Fruit fly (Drosophila melanogaster) whole organism, embryonic: ENCODE data around the gene Tep1.
A peak's percentile ranks its signal among the peaks of the same experiment; 100 is the strongest.

Experiments used
- CG10209 ChIP-seq: fragments of 200-800 bp; sonication (Bioruptor generic); optimal IDR thresholded peaks from 3 replicates; lab custom pipeline; 2017; ENCODE audit warnings: missing biosample characterization, mild to moderate bottlenecking, missing genetic modification characterization, missing genetic modification reagents
- CG10654 ChIP-seq: fragments of 200-800 bp; sonication (Bioruptor generic); optimal IDR thresholded peaks from 2 replicates; lab custom pipeline; 2016; ENCODE audit warnings: missing biosample characterization, missing genetic modification characterization
- CG11504 ChIP-seq: fragments of 200-800 bp; sonication (Bioruptor generic); optimal IDR thresholded peaks from 3 replicates; lab custom pipeline; 2019; ENCODE audit warnings: missing biosample characterization, mild to moderate bottlenecking, missing genetic modification characterization, moderate library complexity
- CG12391 ChIP-seq: fragments of 200-800 bp; sonication (Bioruptor generic); optimal IDR thresholded peaks from 3 replicates; lab custom pipeline; 2018; ENCODE audit warnings: missing biosample characterization, mild to moderate bottlenecking, missing genetic modification characterization, moderate library complexity
- CG12744 ChIP-seq: fragments of 200-800 bp; sonication (Bioruptor generic); optimal IDR thresholded peaks from 2 replicates; lab custom pipeline; 2016; ENCODE audit warnings: missing biosample characterization, missing genetic modification characterization
- CG13624 ChIP-seq: fragments of 200-800 bp; sonication (Bioruptor generic); optimal IDR thresholded peaks from 2 replicates; lab custom pipeline; 2016; ENCODE audit warnings: missing biosample characterization, missing genetic modification characterization
- CG14441 ChIP-seq: fragments of 200-800 bp; sonication (Bioruptor generic); IDR thresholded peaks from 2 replicates; pipeline ENCODE4 v1.3.6; 2022; ENCODE audit warnings: missing biosample characterization, missing genetic modification characterization
- CG15696 ChIP-seq: fragments of 200-800 bp; sonication (Bioruptor generic); optimal IDR thresholded peaks from 2 replicates; lab custom pipeline; 2019; ENCODE audit warnings: missing biosample characterization, mild to moderate bottlenecking, missing genetic modification characterization, moderate library complexity
- CG16779 ChIP-seq: fragments of 200-800 bp; sonication (Bioruptor generic); IDR thresholded peaks from 2 replicates; pipeline ENCODE4 v1.3.6; 2022; ENCODE audit warnings: missing biosample characterization, missing genetic modification characterization
- CG2678 ChIP-seq: fragments of 200-800 bp; sonication (Bioruptor generic); optimal IDR thresholded peaks from 3 replicates; lab custom pipeline; 2019; ENCODE audit warnings: missing biosample characterization, mild to moderate bottlenecking, missing genetic modification characterization, moderate library complexity
- CG30020 ChIP-seq: fragments of 200-800 bp; optimal IDR thresholded peaks from 2 replicates; lab custom pipeline; 2019; ENCODE audit warnings: missing biosample characterization, mild to moderate bottlenecking, missing genetic modification characterization, moderate library complexity
- CG31224 ChIP-seq: fragments of 200-800 bp; sonication (Bioruptor generic); IDR thresholded peaks from 2 replicates; pipeline ENCODE4 v1.3.6; 2022; ENCODE audit warnings: missing biosample characterization, missing genetic modification characterization
- CG32532 ChIP-seq: fragments of 200-800 bp; sonication (Bioruptor generic); IDR thresholded peaks from 2 replicates; pipeline ENCODE4 v1.3.6; 2022; ENCODE audit warnings: missing biosample characterization, missing genetic modification characterization
- CG34224 ChIP-seq: fragments of 200-800 bp; sonication (Bioruptor generic); IDR thresholded peaks from 3 replicates; pipeline ENCODE4 v1.3.6; 2022; ENCODE audit warnings: missing biosample characterization, missing genetic modification characterization; ENCODE audit not compliant: partially characterized antibody
- CG4707 ChIP-seq: fragments of 200-800 bp; sonication (Bioruptor generic); optimal IDR thresholded peaks from 2 replicates; lab custom pipeline; 2018; ENCODE audit warnings: missing biosample characterization, mild to moderate bottlenecking, missing genetic modification characterization, moderate library complexity
- CG4820 ChIP-seq: fragments of 200-800 bp; sonication (Bioruptor generic); optimal IDR thresholded peaks from 3 replicates; lab custom pipeline; 2016; ENCODE audit warnings: missing biosample characterization, missing genetic modification characterization
- CG6175 ChIP-seq: fragments of 200-800 bp; sonication (Bioruptor generic); IDR thresholded peaks from 3 replicates; pipeline ENCODE4 v1.3.6; 2022; ENCODE audit warnings: missing biosample characterization, missing genetic modification characterization
- CG7786 ChIP-seq: fragments of 200-800 bp; sonication (Bioruptor generic); optimal IDR thresholded peaks from 2 replicates; lab custom pipeline; 2016; ENCODE audit warnings: missing biosample characterization, missing genetic modification characterization
- CoRest ChIP-seq: fragments of 200-800 bp; sonication (Bioruptor generic); optimal IDR thresholded peaks from 3 replicates; lab custom pipeline; 2018; ENCODE audit warnings: missing biosample characterization, mild to moderate bottlenecking, missing genetic modification characterization, moderate library complexity
- Dll ChIP-seq: fragments of 200-800 bp; sonication (Bioruptor generic); IDR thresholded peaks from 4 replicates; pipeline ENCODE4 v1.3.6; 2022; ENCODE audit warnings: missing biosample characterization, missing genetic modification characterization; ENCODE audit not compliant: partially characterized antibody
- Gug ChIP-seq: fragments of 200-800 bp; sonication (Bioruptor generic); IDR thresholded peaks from 4 replicates; pipeline ENCODE4 v1.3.6; 2022; ENCODE audit warnings: missing biosample characterization, missing genetic modification characterization
- Hand ChIP-seq: fragments of 200-800 bp; sonication (Bioruptor generic); optimal IDR thresholded peaks from 2 replicates; lab custom pipeline; 2017; ENCODE audit warnings: mild to moderate bottlenecking, missing biosample characterization, missing genetic modification reagents, missing genetic modification characterization
- Lhr ChIP-seq: fragments of 200-800 bp; sonication (Bioruptor generic); optimal IDR thresholded peaks from 3 replicates; lab custom pipeline; 2017; ENCODE audit warnings: mild to moderate bottlenecking, missing biosample characterization, missing genetic modification reagents, missing genetic modification characterization
- Mad ChIP-seq: fragments of 200-800 bp; sonication (Bioruptor generic); optimal IDR thresholded peaks from 2 replicates; lab custom pipeline; 2016; ENCODE audit warnings: missing biosample characterization, missing genetic modification characterization
- NFAT ChIP-seq: fragments of 200-800 bp; sonication (Bioruptor generic); IDR thresholded peaks from 2 replicates; pipeline ENCODE4 v1.3.6; 2022; ENCODE audit warnings: missing biosample characterization, missing genetic modification characterization
- Ptx1 ChIP-seq: fragments of 200-800 bp; sonication (Bioruptor generic); IDR thresholded peaks from 2 replicates; pipeline ENCODE4 v1.3.6; 2022; ENCODE audit warnings: missing biosample characterization, missing genetic modification characterization
- Sox100B ChIP-seq: fragments of 200-800 bp; sonication (Bioruptor generic); optimal IDR thresholded peaks from 3 replicates; lab custom pipeline; 2018; ENCODE audit warnings: missing biosample characterization, mild to moderate bottlenecking, missing genetic modification characterization
- Spps ChIP-seq: fragments of 200-800 bp; sonication (Bioruptor generic); optimal IDR thresholded peaks from 2 replicates; lab custom pipeline; 2018; ENCODE audit warnings: missing biosample characterization, mild to moderate bottlenecking, missing genetic modification characterization
- Sry-β ChIP-seq: fragments of 200-800 bp; sonication (Bioruptor generic); optimal IDR thresholded peaks from 2 replicates; lab custom pipeline; 2018; ENCODE audit warnings: missing biosample characterization, mild to moderate bottlenecking, missing genetic modification characterization, moderate library complexity
- Vsx1 ChIP-seq: fragments of 200-800 bp; sonication (Bioruptor generic); optimal IDR thresholded peaks from 2 replicates; lab custom pipeline; 2017; ENCODE audit warnings: missing biosample characterization, mild to moderate bottlenecking, missing genetic modification characterization, missing genetic modification reagents
- al ChIP-seq: fragments of 200-800 bp; sonication (Bioruptor generic); IDR thresholded peaks from 2 replicates; pipeline ENCODE4 v1.3.6; 2022; ENCODE audit warnings: missing biosample characterization, missing genetic modification characterization
- caup ChIP-seq: fragments of 200-800 bp; sonication (Bioruptor generic); optimal IDR thresholded peaks from 3 replicates; lab custom pipeline; 2017; ENCODE audit warnings: missing biosample characterization, mild to moderate bottlenecking, missing genetic modification characterization, moderate library complexity; ENCODE audit not compliant: severe bottlenecking
- crc ChIP-seq: fragments of 200-800 bp; sonication (Bioruptor generic); optimal IDR thresholded peaks from 2 replicates; lab custom pipeline; 2016; ENCODE audit warnings: missing biosample characterization, missing genetic modification characterization
- dmrt11E ChIP-seq: fragments of 200-800 bp; sonication (Bioruptor generic); optimal IDR thresholded peaks from 3 replicates; lab custom pipeline; 2018; ENCODE audit warnings: missing biosample characterization, mild to moderate bottlenecking, missing genetic modification characterization, moderate library complexity
- dpn ChIP-seq, 2 experiments: fragments of 200-800 bp; sonication (Bioruptor generic); optimal IDR thresholded peaks; 3 replicates each; lab custom pipeline; 2016; ENCODE audit warnings: missing biosample characterization in 2 of 2, missing genetic modification characterization in 2 of 2
- en ChIP-seq: fragments of 200-800 bp; sonication (Bioruptor generic); optimal IDR thresholded peaks from 2 replicates; lab custom pipeline; 2016; ENCODE audit warnings: missing biosample characterization, missing genetic modification characterization
- eyg ChIP-seq: fragments of 200-800 bp; sonication (Bioruptor generic); optimal IDR thresholded peaks from 3 replicates; lab custom pipeline; 2016; ENCODE audit warnings: missing biosample characterization, missing genetic modification characterization
- fd64A ChIP-seq: fragments of 200-800 bp; sonication (Bioruptor generic); optimal IDR thresholded peaks from 3 replicates; lab custom pipeline; 2018; ENCODE audit warnings: missing biosample characterization, mild to moderate bottlenecking, missing genetic modification characterization
- ftz-f1 ChIP-seq: fragments of 200-800 bp; sonication (Bioruptor generic); optimal IDR thresholded peaks from 2 replicates; lab custom pipeline; 2016; ENCODE audit warnings: missing biosample characterization, missing genetic modification characterization
- gcm2 ChIP-seq: fragments of 200-800 bp; sonication (Bioruptor generic); optimal IDR thresholded peaks from 2 replicates; lab custom pipeline; 2016; ENCODE audit warnings: missing biosample characterization, missing genetic modification characterization
- grn ChIP-seq: fragments of 200-800 bp; sonication (Bioruptor generic); optimal IDR thresholded peaks from 3 replicates; lab custom pipeline; 2017; ENCODE audit warnings: missing biosample characterization, missing genetic modification characterization
- ind ChIP-seq: fragments of 200-800 bp; sonication (Bioruptor generic); optimal IDR thresholded peaks from 3 replicates; lab custom pipeline; 2016; ENCODE audit warnings: missing biosample characterization, missing genetic modification characterization
- jumu ChIP-seq: fragments of 200-800 bp; sonication (Bioruptor generic); optimal IDR thresholded peaks from 3 replicates; lab custom pipeline; 2016; ENCODE audit warnings: missing biosample characterization, missing genetic modification characterization
- mld ChIP-seq: fragments of 200-800 bp; sonication (Bioruptor generic); IDR thresholded peaks from 3 replicates; pipeline ENCODE4 v1.3.6; 2022; ENCODE audit warnings: missing biosample characterization, missing genetic modification characterization; ENCODE audit not compliant: partially characterized antibody
- org-1 ChIP-seq: fragments of 200-800 bp; sonication (Bioruptor generic); optimal IDR thresholded peaks from 2 replicates; lab custom pipeline; 2017; ENCODE audit warnings: missing biosample characterization, missing genetic modification characterization
- pb ChIP-seq: fragments of 200-800 bp; sonication (Bioruptor generic); optimal IDR thresholded peaks from 3 replicates; lab custom pipeline; 2016; ENCODE audit warnings: missing biosample characterization, missing genetic modification characterization
- prd ChIP-seq, 3 experiments: fragments of >200 bp in 2 of 3; fragments of 200-800 bp in 1 of 3; sonication (Bioruptor generic) in 1 of 3; optimal IDR thresholded peaks in 2 of 3; IDR thresholded peaks in 1 of 3; 2 replicates in 2 of 3; 3 replicates in 1 of 3; pipeline versions ENCODE4 v1.3.6 to Lab custom; 2017 to 2022; ENCODE audit warnings: missing biosample characterization in 1 of 3, missing genetic modification characterization in 1 of 3
- sob ChIP-seq: fragments of 200-800 bp; sonication (Bioruptor generic); IDR thresholded peaks from 2 replicates; pipeline ENCODE4 v1.3.6; 2022; ENCODE audit warnings: missing biosample characterization, missing genetic modification characterization

Tep1 gene

DNA sequence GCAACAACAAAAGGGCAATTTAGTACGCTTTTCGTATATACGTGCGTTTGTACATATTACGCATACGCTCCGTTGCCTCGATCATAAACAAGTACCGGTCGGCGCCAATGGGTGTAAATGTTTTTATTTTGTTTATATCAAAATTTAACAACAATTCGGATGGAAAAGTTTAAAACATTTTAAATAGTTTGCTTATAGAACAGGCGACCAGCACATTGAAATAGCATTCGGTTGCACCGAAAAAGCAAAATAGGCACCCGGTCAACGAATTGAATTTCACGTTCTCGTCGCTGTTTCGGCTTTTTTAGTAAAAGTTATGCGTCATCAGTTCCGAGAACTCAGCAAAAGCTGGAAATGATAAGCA is 20.0 kb upstream of the Tep1 start (continued):
- no peak for TF ChIP-seq prd (optimal IDR thresholded peaks at IDR 0.05; lab: Kevin White, UChicago)
- TF ChIP-seq prd (GFP tag; IDR thresholded peaks at IDR 0.05; lab: Robert Waterston, UW): no peak
- TF ChIP-seq NFAT (GFP tag; lab: Robert Waterston, UW): peak; percentile 9; the same call in 1 of the 2 replicates
- TF ChIP-seq Hand: no peak
- TF ChIP-seq grn (GFP tag; lab: Kevin White, UChicago): no peak
- peak; percentile 95 for TF ChIP-seq CG31224 (GFP tag; lab: Robert Waterston, UW)
- no peak for TF ChIP-seq Mad (GFP tag; lab: Kevin White, UChicago)
- no peak for TF ChIP-seq Gug (GFP tag; lab: Robert Waterston, UW)
- TF ChIP-seq caup: no peak
- peak; percentile 30; the same call in 1 of the 3 replicates for TF ChIP-seq CG34224
- no peak for TF ChIP-seq Lhr
- TF ChIP-seq mld (GFP tag; lab: Robert Waterston, UW): no peak
- TF ChIP-seq CG12744: no peak
- TF ChIP-seq al: no peak
- TF ChIP-seq fd64A (GFP tag; lab: Kevin White, UChicago): peak; percentile 10
- TF ChIP-seq CG14441 (GFP tag; lab: Robert Waterston, UW): no peak
- TF ChIP-seq sob (GFP tag; lab: Robert Waterston, UW): no peak; the same call in 1 of the 2 replicates
- no peak for TF ChIP-seq en
- TF ChIP-seq Sox100B: no peak
- TF ChIP-seq Ptx1 (GFP tag; lab: Robert Waterston, UW): no peak
- no peak for TF ChIP-seq pb (GFP tag; lab: Kevin White, UChicago)
- 0 out of 2 replicates have a peak, but pooled peaks have one; percentile 4 for TF ChIP-seq CG32532 (GFP tag; lab: Robert Waterston, UW)
- no peak for TF ChIP-seq dmrt11E (tag; lab: Kevin White, UChicago)
- TF ChIP-seq org-1 (GFP tag; lab: Kevin White, UChicago): no peak
- TF ChIP-seq crc: no peak
- no peak for TF ChIP-seq CoRest
- TF ChIP-seq CG30020: no peak
- TF ChIP-seq CG4820 (GFP tag; lab: Kevin White, UChicago): no peak
- no peak for TF ChIP-seq dpn (GFP tag; optimal IDR thresholded peaks at IDR 0.05; lab: Kevin White, UChicago)
- TF ChIP-seq CG13624 (GFP tag; lab: Kevin White, UChicago): no peak
- TF ChIP-seq CG12391 (tag; lab: Kevin White, UChicago): no peak
- peak; percentile 72 for TF ChIP-seq ftz-f1 (GFP tag; lab: Kevin White, UChicago)
- 0 out of 3 replicates have a peak, but pooled peaks have one; percentile 22 for TF ChIP-seq CG6175 (GFP tag; lab: Robert Waterston, UW)
- TF ChIP-seq CG15696: no peak
- no peak for TF ChIP-seq CG2678 (tag; lab: Kevin White, UChicago)
- TF ChIP-seq jumu (GFP tag; lab: Kevin White, UChicago): no peak
- TF ChIP-seq Spps (tag; lab: Kevin White, UChicago): no peak
- 0 out of 4 replicates have a peak, but pooled peaks have one; percentile 44 for TF ChIP-seq Dll (GFP tag; lab: Robert Waterston, UW)
- no peak for TF ChIP-seq CG10209 (GFP tag; lab: Kevin White, UChicago)
- no peak for TF ChIP-seq CG16779 (GFP tag; lab: Robert Waterston, UW)
- no peak for TF ChIP-seq eyg (GFP tag; lab: Kevin White, UChicago)
- no peak for TF ChIP-seq CG10654
- no peak for TF ChIP-seq CG7786 (GFP tag; lab: Kevin White, UChicago)
- no peak for TF ChIP-seq ind
- no peak for TF ChIP-seq Vsx1 (GFP tag; lab: Kevin White, UChicago)
- TF ChIP-seq Sry-β: no peak
- no peak for TF ChIP-seq CG11504 (tag; lab: Kevin White, UChicago)
- no peak for TF ChIP-seq gcm2
- TF ChIP-seq CG4707: no peak
